Worm (Caenorhabditis elegans): ENCODE measurements around the gene F38B7.3.

DNA sequence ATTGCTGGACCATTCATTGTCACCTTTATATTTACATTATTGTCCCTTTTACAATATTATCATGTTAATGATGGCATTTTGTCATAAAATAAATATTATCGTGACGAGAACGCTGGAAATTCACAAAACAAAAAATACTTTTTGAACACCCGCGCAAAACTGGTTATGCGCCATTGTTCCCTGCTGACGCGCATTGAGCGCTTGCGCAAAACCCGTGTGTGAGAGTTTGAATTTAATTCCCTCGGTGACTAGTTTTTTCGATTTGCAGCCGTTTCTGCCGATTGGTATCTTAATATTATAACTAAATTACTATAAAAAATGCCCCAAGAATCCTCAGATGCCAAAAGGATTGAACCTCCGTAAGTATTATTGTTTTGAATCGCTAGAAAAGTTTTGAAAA is 27.5 kb upstream of the F38B7.3 start, which contains the start of gene pafo-1:
- no peak for TF ChIP-seq ama-1 (optimal IDR thresholded peaks at IDR 0.05)
- no peak for TF ChIP-seq zag-1 (tag; optimal IDR thresholded peaks at IDR 0.05)
- peak; percentile 57 for TF ChIP-seq nhr-11 (tag; optimal IDR thresholded peaks at IDR 0.05)
- no peak for TF ChIP-seq mep-1 (tag; optimal IDR thresholded peaks at IDR 0.05)
- no peak for TF ChIP-seq F44E2.7 (GFP tag; IDR thresholded peaks at IDR 0.05)
- TF ChIP-seq nhr-77 (tag; optimal IDR thresholded peaks at IDR 0.05): peak; percentile 54
- TF ChIP-seq mdl-1 (tag; optimal IDR thresholded peaks at IDR 0.05): peak in 1 of 2 experiments; percentile 52
- peak in 1 of 2 experiments; percentile 72 for TF ChIP-seq unc-62 (GFP tag; optimal IDR thresholded peaks at IDR 0.05 in 1 of 2)
- TF ChIP-seq unc-62 (tag; optimal IDR thresholded peaks at IDR 0.05): no peak
- TF ChIP-seq pha-4 (GFP tag; IDR thresholded peaks at IDR 0.05): no peak
- TF ChIP-seq pha-4 (tag; optimal IDR thresholded peaks at IDR 0.05): no peak
- peak; percentile 47 for TF ChIP-seq mxl-3 (GFP tag; optimal IDR thresholded peaks at IDR 0.05)
- peak; percentile 46; the same call in 1 of the 2 replicates for TF ChIP-seq madf-9 (GFP tag; conservative IDR thresholded peaks at IDR 0.05)
- no peak for TF ChIP-seq lin-39 (tag; optimal IDR thresholded peaks at IDR 0.05)

Data from whole organism, L4 larva.